Worm (Caenorhabditis elegans) whole organism, L1 larva: ENCODE data around the gene K01D12.1.
A peak's percentile ranks its signal among the peaks of the same experiment; 100 is the strongest.

ENCODE experiments used
- C16A3.4 ChIP-seq: fragments of 150-350 bp; optimal IDR thresholded peaks from 2 replicates; lab custom pipeline; 2014; ENCODE audit warnings: missing biosample characterization, missing genetic modification characterization
- C34B4.2 ChIP-seq: sonication (generic microtip); optimal IDR thresholded peaks from 2 replicates; lab custom pipeline; 2017; ENCODE audit warnings: mild to moderate bottlenecking, missing genetic modification characterization, missing compliant biosample characterization
- Y116A8C.19 ChIP-seq: sonication (generic microtip); optimal IDR thresholded peaks from 2 replicates; lab custom pipeline; 2016; ENCODE audit warnings: missing compliant biosample characterization, missing genetic modification characterization, borderline replicate concordance
- efl-1 ChIP-seq, 4 experiments: fragments of 150-350 bp; optimal IDR thresholded peaks in 3 of 4; peaks in 1 of 4; 1 replicate in 1 of 4; 2 replicates in 3 of 4; lab custom pipeline; 2014; ENCODE audit warnings: missing biosample characterization in 2 of 4, missing genetic modification characterization in 2 of 4, missing genetic modification reagents in 2 of 4
- egl-13 ChIP-seq: sonication (generic microtip); optimal IDR thresholded peaks from 2 replicates; lab custom pipeline; 2016; ENCODE audit warnings: missing genotype, missing genetic modification reagents, missing genetic modification characterization, missing compliant biosample characterization
- elt-2 ChIP-seq: sonication (generic microtip); optimal IDR thresholded peaks from 2 replicates; lab custom pipeline; 2016; ENCODE audit warnings: missing genetic modification characterization, mild to moderate bottlenecking, inconsistent platforms, missing compliant biosample characterization, missing genetic modification reagents
- elt-3 ChIP-seq, 6 experiments: fragments of 150-350 bp in 1 of 6; sonication (generic microtip); optimal IDR thresholded peaks; 2 replicates each; lab custom pipeline; 2017 to 2018; ENCODE audit warnings: missing biosample characterization in 6 of 6, missing genetic modification characterization in 6 of 6, inconsistent platforms in 1 of 6
- fos-1 ChIP-seq: fragments of 150-350 bp; optimal IDR thresholded peaks from 2 replicates; lab custom pipeline; 2014; ENCODE audit warnings: missing biosample characterization, missing genetic modification characterization
- hlh-4 ChIP-seq: sonication (generic microtip); optimal IDR thresholded peaks from 2 replicates; lab custom pipeline; 2016; ENCODE audit warnings: mild to moderate bottlenecking, missing genetic modification characterization, missing compliant biosample characterization
- hpl-2 ChIP-seq: fragments of 150-350 bp; optimal IDR thresholded peaks from 2 replicates; lab custom pipeline; 2014; ENCODE audit warnings: missing biosample characterization, missing genetic modification reagents, missing genetic modification characterization
- lin-14 ChIP-seq: fragments of 200-800 bp; sonication (Bioruptor generic); optimal IDR thresholded peaks from 2 replicates; lab custom pipeline; 2018; ENCODE audit warnings: mild to moderate bottlenecking, missing genetic modification characterization, moderate library complexity, missing compliant biosample characterization
- lin-15B ChIP-seq: fragments of 150-350 bp; sonication (generic microtip); optimal IDR thresholded peaks from 3 replicates; lab custom pipeline; 2014; ENCODE audit warnings: missing biosample characterization, missing genetic modification characterization
- lin-35 ChIP-seq, 2 experiments: fragments of 150-350 bp; optimal IDR thresholded peaks; 2 replicates each; lab custom pipeline; 2014; ENCODE audit warnings: missing biosample characterization in 2 of 2, missing genetic modification characterization in 2 of 2, missing genetic modification reagents in 2 of 2
- lir-3 ChIP-seq: sonication (generic microtip); optimal IDR thresholded peaks from 2 replicates; lab custom pipeline; 2016; ENCODE audit warnings: mild to moderate bottlenecking, missing genetic modification characterization, moderate library complexity, missing compliant biosample characterization; ENCODE audit not compliant: poor library complexity
- mep-1 ChIP-seq: fragments of 150-350 bp; optimal IDR thresholded peaks from 2 replicates; lab custom pipeline; 2014; ENCODE audit warnings: missing biosample characterization, missing genetic modification characterization
- nhr-11 ChIP-seq: fragments of 150-350 bp; optimal IDR thresholded peaks from 2 replicates; lab custom pipeline; 2014; ENCODE audit warnings: missing biosample characterization, missing genetic modification characterization
- nhr-12 ChIP-seq: sonication (generic microtip); optimal IDR thresholded peaks from 2 replicates; lab custom pipeline; 2017; ENCODE audit warnings: missing biosample characterization, missing genetic modification characterization
- nhr-20 ChIP-seq: sonication (generic microtip); optimal IDR thresholded peaks from 2 replicates; lab custom pipeline; 2016; ENCODE audit warnings: mild to moderate bottlenecking, missing genetic modification characterization, missing compliant biosample characterization
- nhr-28 ChIP-seq: fragments of 150-350 bp; optimal IDR thresholded peaks from 2 replicates; lab custom pipeline; 2014; ENCODE audit warnings: missing biosample characterization, missing genetic modification characterization
- nhr-71 ChIP-seq: sonication (generic microtip); optimal IDR thresholded peaks from 2 replicates; lab custom pipeline; 2016; ENCODE audit warnings: mild to moderate bottlenecking, missing genetic modification characterization, moderate library complexity, missing compliant biosample characterization
- nhr-76 ChIP-seq: sonication (generic microtip); optimal IDR thresholded peaks from 2 replicates; lab custom pipeline; 2017; ENCODE audit warnings: missing biosample characterization, missing genetic modification characterization
- nhr-84 ChIP-seq: sonication (generic microtip); optimal IDR thresholded peaks from 2 replicates; lab custom pipeline; 2017; ENCODE audit warnings: missing biosample characterization, missing genetic modification characterization
- nhr-85 ChIP-seq: sonication (generic microtip); peaks from one replicate; lab custom pipeline; 2016; ENCODE audit warnings: missing genetic modification characterization, inconsistent platforms, missing compliant biosample characterization
- nhr-90 ChIP-seq: sonication (generic microtip); optimal IDR thresholded peaks from 2 replicates; lab custom pipeline; 2016; ENCODE audit warnings: mild to moderate bottlenecking, missing genetic modification characterization, missing compliant biosample characterization; ENCODE audit not compliant: poor library complexity
- skn-1 ChIP-seq: fragments of 150-350 bp; optimal IDR thresholded peaks from 2 replicates; lab custom pipeline; 2014; ENCODE audit warnings: missing biosample characterization, missing genetic modification characterization
- snu-23 ChIP-seq: sonication (generic microtip); optimal IDR thresholded peaks from 2 replicates; lab custom pipeline; 2016; ENCODE audit warnings: missing genetic modification characterization, missing compliant biosample characterization
- sptf-1 ChIP-seq: fragments of 150-350 bp; optimal IDR thresholded peaks from 2 replicates; lab custom pipeline; 2014; ENCODE audit warnings: missing biosample characterization, missing genetic modification characterization
- swsn-7 ChIP-seq: sonication (generic microtip); optimal IDR thresholded peaks from 2 replicates; lab custom pipeline; 2016; ENCODE audit warnings: missing genetic modification characterization, missing compliant biosample characterization
- tbx-2 ChIP-seq: sonication (generic microtip); optimal IDR thresholded peaks from 2 replicates; lab custom pipeline; 2016; ENCODE audit warnings: missing genetic modification characterization, missing compliant biosample characterization
- unc-130 ChIP-seq: fragments of 150-350 bp; optimal IDR thresholded peaks from 2 replicates; lab custom pipeline; 2017; ENCODE audit warnings: missing biosample characterization, missing genetic modification characterization, inconsistent platforms
- unc-62 ChIP-seq: fragments of 150-350 bp; optimal IDR thresholded peaks from 2 replicates; lab custom pipeline; 2014; ENCODE audit warnings: missing biosample characterization, missing genetic modification reagents, missing genetic modification characterization
- unc-86 ChIP-seq: sonication (generic microtip); optimal IDR thresholded peaks from 2 replicates; lab custom pipeline; 2016; ENCODE audit warnings: missing genetic modification characterization, missing compliant biosample characterization
- xbp-1 ChIP-seq: sonication (generic microtip); optimal IDR thresholded peaks from 2 replicates; lab custom pipeline; 2016; ENCODE audit warnings: missing genetic modification characterization, missing compliant biosample characterization
- zag-1 ChIP-seq: fragments of 150-350 bp; optimal IDR thresholded peaks from 2 replicates; lab custom pipeline; 2014; ENCODE audit warnings: missing biosample characterization, missing genetic modification characterization
- ztf-4 ChIP-seq: fragments of 150-350 bp; optimal IDR thresholded peaks from 2 replicates; lab custom pipeline; 2014; ENCODE audit warnings: missing biosample characterization, missing genetic modification characterization

The K01D12.1 gene

ce11 chrV:12408996-12409395 is 31.6 kb downstream of the K01D12.1 start (continued):
- TF ChIP-seq nhr-20 (peak; percentile 45), nhr-12 (tag; lab: Kevin White, UChicago) (no peak), nhr-84 (tag; lab: Kevin White, UChicago) (no peak), nhr-28 (tag; lab: Kevin White, UChicago) (peak; percentile 17), snu-23 (peak; percentile 37), elt-3 (tag; optimal IDR thresholded peaks at IDR 0.05; lab: Kevin White, UChicago) (peak in 1 of 6 experiments; percentile 0), C16A3.4 (tag; lab: Kevin White, UChicago) (no peak)

ce11 chrV:12410416-12411001 is 33.2 kb downstream of the K01D12.1 start, which contains the start of gene hrg-2:
Gene hrg-2 (minus strand): TSS chrV:12410513.
- peak; percentile 17 for TF ChIP-seq snu-23
- TF ChIP-seq tbx-2 (tag; lab: Kevin White, UChicago) = peak; percentile 6
- peak; percentile 57 for TF ChIP-seq nhr-71 (tag; lab: Kevin White, UChicago)
- TF ChIP-seq nhr-85 = peak; percentile 69
- TF ChIP-seq lin-14 (GFP tag; lab: Kevin White, UChicago) = peak; percentile 26
- TF ChIP-seq nhr-90 = peak; percentile 34
- no peak for TF ChIP-seq unc-130
- TF ChIP-seq nhr-20 = peak; percentile 61
- TF ChIP-seq xbp-1 (tag; lab: Kevin White, UChicago) = no peak

- TF ChIP-seq elt-3 (tag; optimal IDR thresholded peaks at IDR 0.05; lab: Kevin White, UChicago) (peak in 3 of 6 experiments; percentile 7 to 80 (median 67)), nhr-85 (peak; percentile 86), ztf-4 (no peak), lin-14 (GFP tag; lab: Kevin White, UChicago) (peak; percentile 41), nhr-76 (tag; lab: Kevin White, UChicago) (no peak), nhr-11 (no peak), nhr-20 (peak; percentile 0)
Measured at ce11 chrV:12411909-12412308, 34.6 kb downstream of the K01D12.1 start, which contains the start of gene cdr-7. Gene cdr-7 (minus strand): TSS chrV:12412113.

DNA sequence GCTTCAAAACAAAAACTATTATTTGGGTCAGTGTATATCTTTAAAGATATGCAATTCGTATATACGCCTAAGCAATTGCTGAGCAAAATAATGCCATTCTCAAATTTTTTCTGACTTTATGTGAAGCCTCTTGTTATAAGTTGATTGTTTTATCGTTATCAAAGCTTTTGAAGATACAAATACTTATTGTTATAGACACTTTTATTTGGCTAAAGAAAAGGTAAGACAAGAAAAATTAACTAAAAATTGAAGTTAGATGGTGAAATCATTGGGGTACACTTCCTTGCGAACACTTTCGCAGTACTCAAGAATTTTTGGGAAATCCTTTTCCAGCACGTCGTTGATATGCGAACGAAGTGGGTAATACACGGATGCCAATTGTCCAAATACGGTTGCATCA is 35.0 kb downstream of the K01D12.1 start:
- TF ChIP-seq lin-14 (GFP tag; lab: Kevin White, UChicago) (no peak), efl-1 (optimal IDR thresholded peaks at IDR 0.05; lab: Kevin White, UChicago) (no peak), efl-1 (GFP tag; optimal IDR thresholded peaks at IDR 0.05 in 1 of 2; lab: Kevin White, UChicago) (peak in 1 of 2 experiments; percentile 87), nhr-28 (tag; lab: Kevin White, UChicago) (no peak)

- TF ChIP-seq egl-13 (no peak), unc-86 (no peak), lin-14 (GFP tag; lab: Kevin White, UChicago) (peak; percentile 42), elt-2 (no peak), hpl-2 (GFP tag; lab: Kevin White, UChicago) (no peak), unc-62 (GFP tag; lab: Kevin White, UChicago) (no peak), nhr-28 (tag; lab: Kevin White, UChicago) (peak; percentile 13), lin-15B (tag; lab: Kevin White, UChicago) (no peak), nhr-11 (no peak), lin-35 (GFP tag; optimal IDR thresholded peaks at IDR 0.05; lab: Kevin White, UChicago) (peak in 1 of 2 experiments; percentile 6), nhr-20 (peak; percentile 72), hlh-4 (no peak), fos-1 (tag; lab: Kevin White, UChicago) (no peak), mep-1 (tag; lab: Kevin White, UChicago) (peak; percentile 5), efl-1 (optimal IDR thresholded peaks at IDR 0.05; lab: Kevin White, UChicago) (peak in 1 of 2 experiments; percentile 13), efl-1 (GFP tag; optimal IDR thresholded peaks at IDR 0.05 in 1 of 2; lab: Kevin White, UChicago) (no peak), nhr-71 (tag; lab: Kevin White, UChicago) (peak; percentile 36), C34B4.2 (tag; lab: Kevin White, UChicago) (no peak), elt-3 (tag; optimal IDR thresholded peaks at IDR 0.05; lab: Kevin White, UChicago) (no peak)
Measured at ce11 chrV:12413651-12414114, 36.3 kb downstream of the K01D12.1 start, which contains the start of gene cdr-6. Gene cdr-6 (minus strand): TSS chrV:12413701.

ce11 chrV:12414362-12414761 is 37.0 kb downstream of the K01D12.1 start:
- TF ChIP-seq mep-1 (tag; lab: Kevin White, UChicago) (no peak), sptf-1 (no peak), lir-3 (tag; lab: Kevin White, UChicago) (no peak), elt-2 (peak; percentile 13), Y116A8C.19 (tag; lab: Kevin White, UChicago) (no peak), swsn-7 (tag; lab: Kevin White, UChicago) (no peak), skn-1 (tag; lab: Kevin White, UChicago) (no peak), zag-1 (tag; lab: Kevin White, UChicago) (no peak)
